Worm (Caenorhabditis elegans): ENCODE measurements around the gene T27D12.6.

- TF ChIP-seq F13H6.1 (tag; optimal IDR thresholded peaks at IDR 0.05) = no peak
- no peak for TF ChIP-seq fkh-6 (tag; optimal IDR thresholded peaks at IDR 0.05)
- no peak for TF ChIP-seq unc-55 (GFP tag; optimal IDR thresholded peaks at IDR 0.05)
- TF ChIP-seq nfya-1 (tag; optimal IDR thresholded peaks at IDR 0.05) = no peak
- TF ChIP-seq pqm-1 (tag; optimal IDR thresholded peaks at IDR 0.05) = no peak
- no peak for TF ChIP-seq pag-3 (tag; optimal IDR thresholded peaks at IDR 0.05; ENCODE audit: borderline replicate concordance)
- no peak for TF ChIP-seq ceh-19 (GFP tag; optimal IDR thresholded peaks at IDR 0.05)
- no peak for TF ChIP-seq hlh-13 (GFP tag; optimal IDR thresholded peaks at IDR 0.05)
These were observed 33.6 kb downstream of the T27D12.6 start for ce11 chrII:11868893-11869292.

Data from whole organism, late embryonic.